Worm (Caenorhabditis elegans): Measurements from ENCODE around the gene cnc-9.

The cnc-9 gene

ce11 chrV:7400588-7400987, 593 bp upstream of the cnc-9 start, which contains the start of gene srx-60:
Gene srx-60 (plus strand): TSS chrV:7400888.
- TF ChIP-seq ceh-24 (tag; optimal IDR thresholded peaks at IDR 0.05) (no peak), rnt-1 (tag; optimal IDR thresholded peaks at IDR 0.05) (no peak), dmd-4 (tag; optimal IDR thresholded peaks at IDR 0.05; ENCODE audit: borderline replicate concordance) (no peak), sdc-2 (tag; optimal IDR thresholded peaks at IDR 0.05) (no peak), nfya-1 (tag; optimal IDR thresholded peaks at IDR 0.05) (no peak), zip-5 (tag; optimal IDR thresholded peaks at IDR 0.05) (no peak), lin-11 (tag; optimal IDR thresholded peaks at IDR 0.05) (no peak), fkh-6 (tag; optimal IDR thresholded peaks at IDR 0.05) (no peak), hlh-8 (tag; optimal IDR thresholded peaks at IDR 0.05) (no peak), ceh-22 (tag; optimal IDR thresholded peaks at IDR 0.05) (no peak)

- TF ChIP-seq syd-9 (tag; optimal IDR thresholded peaks at IDR 0.05) (no peak), ceh-19 (GFP tag; optimal IDR thresholded peaks at IDR 0.05) (no peak), rnt-1 (tag; optimal IDR thresholded peaks at IDR 0.05) (no peak), che-1 (tag; optimal IDR thresholded peaks at IDR 0.05) (no peak), tbx-2 (tag; optimal IDR thresholded peaks at IDR 0.05) (no peak), T23F11.4 (GFP tag; optimal IDR thresholded peaks at IDR 0.05) (no peak)
Measured at ce11 chrV:7399202-7399601, 793 bp downstream of the cnc-9 start, which contains the start of gene gst-41. Gene gst-41 (minus strand): TSS chrV:7399302.

ce11 chrV:7395359-7395758, 4.6 kb downstream of the cnc-9 start, which contains the start of gene srx-9:
Gene srx-9 (minus strand): TSS chrV:7395459.
- no peak for TF ChIP-seq ceh-22 (tag; optimal IDR thresholded peaks at IDR 0.05)
- TF ChIP-seq lim-6 (tag; optimal IDR thresholded peaks at IDR 0.05): no peak
- TF ChIP-seq pax-1 (tag; optimal IDR thresholded peaks at IDR 0.05): no peak
- no peak for TF ChIP-seq ceh-30 (tag; optimal IDR thresholded peaks at IDR 0.05)
- TF ChIP-seq eyg-1 (tag; optimal IDR thresholded peaks at IDR 0.05): no peak
- no peak for TF ChIP-seq C38D4.7 (GFP tag; optimal IDR thresholded peaks at IDR 0.05)
- no peak for TF ChIP-seq mec-3 (tag; optimal IDR thresholded peaks at IDR 0.05; ENCODE audit: borderline replicate concordance)
- no peak for TF ChIP-seq unc-3 (GFP tag; conservative IDR thresholded peaks at IDR 0.05)
- TF ChIP-seq unc-3 (tag; optimal IDR thresholded peaks at IDR 0.05): no peak
- TF ChIP-seq lin-11 (tag; optimal IDR thresholded peaks at IDR 0.05): no peak
- TF ChIP-seq hlh-30 (tag; optimal IDR thresholded peaks at IDR 0.05; ENCODE audit: insufficient read depth): no peak
- no peak for TF ChIP-seq fax-1 (tag; optimal IDR thresholded peaks at IDR 0.05)
- no peak for TF ChIP-seq pqm-1 (tag; optimal IDR thresholded peaks at IDR 0.05)
- TF ChIP-seq dmd-4 (tag; optimal IDR thresholded peaks at IDR 0.05; ENCODE audit: borderline replicate concordance): no peak
- TF ChIP-seq ceh-45 (GFP tag; IDR thresholded peaks at IDR 0.05): no peak
- TF ChIP-seq C08G9.2 (tag; optimal IDR thresholded peaks at IDR 0.05): no peak
- no peak for TF ChIP-seq ref-2 (tag; optimal IDR thresholded peaks at IDR 0.05)

ce11 chrV:7391933-7392332, 8.1 kb downstream of the cnc-9 start, which contains the start of gene fbxa-105:
Gene fbxa-105 (minus strand): TSS chrV:7392029.
- TF ChIP-seq pqm-1 (tag; optimal IDR thresholded peaks at IDR 0.05) (no peak), eyg-1 (tag; optimal IDR thresholded peaks at IDR 0.05) (no peak)

ce11 chrV:7389771-7390170, 10.2 kb downstream of the cnc-9 start, which contains the start of gene C02H6.1:
Gene C02H6.1 (minus strand): TSS chrV:7389871.
- TF ChIP-seq ceh-22 (tag; optimal IDR thresholded peaks at IDR 0.05): no peak
- no peak for TF ChIP-seq elt-4 (tag; optimal IDR thresholded peaks at IDR 0.05)
- no peak for TF ChIP-seq nhr-11 (tag; optimal IDR thresholded peaks at IDR 0.05)
- no peak for TF ChIP-seq ref-2 (tag; optimal IDR thresholded peaks at IDR 0.05)
- no peak for TF ChIP-seq ets-4 (tag; optimal IDR thresholded peaks at IDR 0.05)
- no peak for TF ChIP-seq unc-3 (GFP tag; conservative IDR thresholded peaks at IDR 0.05)
- TF ChIP-seq unc-3 (tag; optimal IDR thresholded peaks at IDR 0.05): no peak
- TF ChIP-seq npax-4 (tag; optimal IDR thresholded peaks at IDR 0.05): no peak
- TF ChIP-seq odd-2 (tag; optimal IDR thresholded peaks at IDR 0.05): no peak
- TF ChIP-seq nfya-1 (tag; optimal IDR thresholded peaks at IDR 0.05): no peak
- no peak for TF ChIP-seq dmd-4 (tag; optimal IDR thresholded peaks at IDR 0.05; ENCODE audit: borderline replicate concordance)
- TF ChIP-seq sox-2 (GFP tag; IDR thresholded peaks at IDR 0.05): no peak
- no peak for TF ChIP-seq rnt-1 (tag; optimal IDR thresholded peaks at IDR 0.05)
- TF ChIP-seq che-1 (tag; optimal IDR thresholded peaks at IDR 0.05): no peak
- TF ChIP-seq unc-42 (tag; optimal IDR thresholded peaks at IDR 0.05): no peak
- TF ChIP-seq hlh-13 (GFP tag; optimal IDR thresholded peaks at IDR 0.05): no peak
- no peak for TF ChIP-seq ceh-6 (GFP tag; optimal IDR thresholded peaks at IDR 0.05)
